Fruit fly (Drosophila melanogaster): Measurements from ENCODE around the gene MME1.
A peak's percentile ranks its signal among the peaks of the same experiment; 100 is the strongest.

Gene MME1

dm6 chr2L:7039342-7039684 lies 12.0 kb downstream of the MME1 start (continued):
- TF ChIP-seq CG7928 (GFP tag; optimal IDR thresholded peaks at IDR 0.05) (no peak), NC2β (GFP tag; optimal IDR thresholded peaks at IDR 0.05) (peak; percentile 38), nom (GFP tag; optimal IDR thresholded peaks at IDR 0.05) (no peak), ap (GFP tag; IDR thresholded peaks at IDR 0.05) (no peak), CG1832 (GFP tag; optimal IDR thresholded peaks at IDR 0.05) (no peak), Doc2 (GFP tag; IDR thresholded peaks at IDR 0.05) (no peak), D (optimal IDR thresholded peaks at IDR 0.05) (no peak), D (GFP tag; optimal IDR thresholded peaks at IDR 0.05) (peak; percentile 9), Sry-β (GFP tag; optimal IDR thresholded peaks at IDR 0.05) (no peak), p53 (GFP tag; optimal IDR thresholded peaks at IDR 0.05) (peak; percentile 5), CG11085 (GFP tag; IDR thresholded peaks at IDR 0.05) (no peak), chm (GFP tag; IDR thresholded peaks at IDR 0.05) (no peak), Hr51 (GFP tag; optimal IDR thresholded peaks at IDR 0.05) (peak in 1 of 2 experiments; percentile 70), Awh (GFP tag; IDR thresholded peaks at IDR 0.05) (0 out of 2 replicates have a peak, but pooled peaks have one; percentile 31), bbx (GFP tag; IDR thresholded peaks at IDR 0.05; ENCODE audit: partially characterized antibody) (no peak), CG9797 (GFP tag; optimal IDR thresholded peaks at IDR 0.05) (no peak), CG1603 (tag; optimal IDR thresholded peaks at IDR 0.05) (peak; percentile 43), CG2199 (GFP tag; IDR thresholded peaks at IDR 0.05) (no peak), CG18764 (GFP tag; optimal IDR thresholded peaks at IDR 0.05) (no peak), CG34422 (GFP tag; IDR thresholded peaks at IDR 0.05) (peak; percentile 67; the same call in 2 of the 3 replicates), Hr3 (GFP tag; optimal IDR thresholded peaks at IDR 0.05) (peak; percentile 59), B-H1 (GFP tag; IDR thresholded peaks at IDR 0.05) (peak; percentile 48; the same call in 1 of the 3 replicates), toy (GFP tag; IDR thresholded peaks at IDR 0.05) (no peak), ac (GFP tag; optimal IDR thresholded peaks at IDR 0.05) (no peak), nerfin-1 (tag; optimal IDR thresholded peaks at IDR 0.05) (no peak), salm (tag; optimal IDR thresholded peaks at IDR 0.05) (no peak), shn (GFP tag; optimal IDR thresholded peaks at IDR 0.05) (no peak), CG10274 (GFP tag; optimal IDR thresholded peaks at IDR 0.05) (no peak), Atf-2 (GFP tag; optimal IDR thresholded peaks at IDR 0.05) (peak; percentile 46), lmd (GFP tag; IDR thresholded peaks at IDR 0.05) (peak; percentile 60), so (GFP tag; IDR thresholded peaks at IDR 0.05) (peak; percentile 65; the same call in 1 of the 3 replicates), CG33213 (GFP tag; optimal IDR thresholded peaks at IDR 0.05) (no peak), Hmr (GFP tag; optimal IDR thresholded peaks at IDR 0.05) (peak; percentile 44), CG1233 (GFP tag; optimal IDR thresholded peaks at IDR 0.05) (peak; percentile 8), dmrt99B (tag; optimal IDR thresholded peaks at IDR 0.05) (peak; percentile 69), CG7372 (GFP tag; IDR thresholded peaks at IDR 0.05) (peak; percentile 52; the same call in 1 of the 2 replicates), Dip2 (GFP tag; IDR thresholded peaks at IDR 0.05) (no peak), Xrp1 (GFP tag; IDR thresholded peaks at IDR 0.05) (peak; percentile 76), dimm (GFP tag; IDR thresholded peaks at IDR 0.05) (no peak), CG9437 (GFP tag; optimal IDR thresholded peaks at IDR 0.05) (peak; percentile 41), Nf-YA (GFP tag; IDR thresholded peaks at IDR 0.05) (peak; percentile 49), CG17829 (tag; optimal IDR thresholded peaks at IDR 0.05) (peak; percentile 39), CG43689 (GFP tag; IDR thresholded peaks at IDR 0.05) (no peak), br (optimal IDR thresholded peaks at IDR 0.05) (no peak), odd (GFP tag; optimal IDR thresholded peaks at IDR 0.05) (peak; percentile 19), ash1 (GFP tag; optimal IDR thresholded peaks at IDR 0.05) (no peak), CG18011 (GFP tag; optimal IDR thresholded peaks at IDR 0.05) (peak; percentile 29), CG17912 (GFP tag; optimal IDR thresholded peaks at IDR 0.05) (no peak), pzg (GFP tag; optimal IDR thresholded peaks at IDR 0.05) (no peak), CG4282 (GFP tag; optimal IDR thresholded peaks at IDR 0.05) (peak; percentile 35), Poxn (GFP tag; IDR thresholded peaks at IDR 0.05) (0 out of 2 replicates have a peak, but pooled peaks have one; percentile 4), CG8478 (optimal IDR thresholded peaks at IDR 0.05) (no peak), CG32767 (GFP tag; IDR thresholded peaks at IDR 0.05) (peak; percentile 42; the same call in 1 of the 2 replicates)
